Worm (Caenorhabditis elegans): ENCODE data around the gene nhr-186.

DNA sequence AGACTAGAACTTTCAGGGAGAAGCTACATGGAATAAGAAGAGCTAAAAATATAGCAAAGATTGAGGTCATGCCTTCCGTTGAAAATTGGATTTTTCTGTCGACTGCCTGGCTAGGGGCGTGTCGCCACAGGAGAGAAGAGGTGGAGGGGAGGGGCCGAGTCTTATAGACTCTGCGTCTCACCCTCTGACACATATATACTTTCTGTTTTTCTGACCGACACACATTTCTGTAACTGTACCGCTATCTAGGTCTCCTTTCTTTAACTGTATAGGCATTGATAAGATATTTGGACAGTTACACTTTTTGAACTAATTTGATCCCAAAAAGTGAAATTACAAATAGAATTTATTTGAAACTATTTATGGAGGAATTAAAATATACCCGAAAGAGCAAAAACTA lies 13.3 kb downstream of the nhr-186 start:
- TF ChIP-seq him-1 (tag; optimal IDR thresholded peaks at IDR 0.05) (no peak), dao-5 (tag; optimal IDR thresholded peaks at IDR 0.05) (no peak), W03F9.2 (tag; optimal IDR thresholded peaks at IDR 0.05) (no peak)
